Worm (Caenorhabditis elegans): ENCODE data around the gene rabn-5.

rabn-5 gene

DNA sequence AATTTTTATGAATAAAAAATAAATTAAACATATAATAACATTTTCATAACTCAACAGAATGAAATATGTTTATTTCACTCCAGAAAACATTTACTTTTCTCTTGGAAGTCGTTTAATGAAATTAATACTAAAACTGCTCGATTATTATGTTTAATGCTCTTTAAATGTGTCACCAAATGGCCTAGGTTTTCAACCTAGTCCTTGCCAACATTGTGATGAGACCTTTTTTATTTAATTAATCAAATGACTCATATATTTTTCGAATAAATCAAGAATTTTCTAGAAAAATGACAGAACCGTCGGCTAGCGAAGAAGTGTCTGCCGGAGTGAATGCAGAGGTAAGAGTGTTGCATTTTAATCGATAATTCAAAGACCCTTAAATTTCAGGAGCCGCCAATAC, at the start of gene rabn-5:
Gene rabn-5 (plus strand): TSS at position 284 of the 400 bp plus-strand sequence.
- TF ChIP-seq lin-15B (tag; optimal IDR thresholded peaks at IDR 0.05) = no peak
- peak; percentile 5 for TF ChIP-seq pha-4 (tag; optimal IDR thresholded peaks at IDR 0.05)

DNA sequence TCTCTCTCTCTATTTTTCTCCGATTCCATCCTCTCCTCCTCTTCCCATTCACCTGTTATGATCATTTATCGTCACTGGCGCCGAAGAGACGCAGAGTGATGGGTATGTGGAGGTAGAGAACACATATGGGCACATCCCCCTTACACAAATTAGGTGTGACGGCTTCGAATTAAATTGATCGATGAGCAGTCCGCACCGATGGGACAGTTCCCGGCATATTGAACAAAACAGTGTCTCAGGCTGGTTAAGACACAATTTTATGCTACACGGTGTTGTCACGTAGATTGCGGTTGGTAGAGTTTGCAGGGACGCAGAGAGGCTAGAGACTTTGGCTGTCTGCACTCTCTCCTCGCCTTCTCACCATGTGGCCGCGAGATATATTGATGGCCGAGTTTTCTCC, 49.6 kb upstream of the rabn-5 start, which contains the start of gene R12B2.7:
Gene R12B2.7 (plus strand): TSS at position 247 of the 400 bp plus-strand sequence.
- TF ChIP-seq nfya-1 (tag; optimal IDR thresholded peaks at IDR 0.05; ENCODE audit: insufficient read depth) (peak; percentile 26), fkh-10 (GFP tag; optimal IDR thresholded peaks at IDR 0.05) (no peak), pqm-1 (tag; optimal IDR thresholded peaks at IDR 0.05) (no peak), elt-2 (tag; optimal IDR thresholded peaks at IDR 0.05) (peak; percentile 12), nhr-43 (tag; optimal IDR thresholded peaks at IDR 0.05; ENCODE audit: poor library complexity, severe bottlenecking) (peak; percentile 38), lin-39 (tag; optimal IDR thresholded peaks at IDR 0.05) (no peak), ZK546.5 (tag; optimal IDR thresholded peaks at IDR 0.05) (no peak), nhr-25 (tag; optimal IDR thresholded peaks at IDR 0.05) (peak; percentile 40)

ce11 chrIII:5815932-5816331, 48.4 kb upstream of the rabn-5 start, which contains the start of gene sma-4:
TSS of gene sma-4 (plus strand) at chrIII:5816232.
- TF ChIP-seq fos-1 (tag; optimal IDR thresholded peaks at IDR 0.05) = no peak
- TF ChIP-seq elt-3 (tag; optimal IDR thresholded peaks at IDR 0.05) = no peak
- TF ChIP-seq nhr-28 (tag; optimal IDR thresholded peaks at IDR 0.05) = no peak
- no peak for TF ChIP-seq fkh-10 (GFP tag; optimal IDR thresholded peaks at IDR 0.05)
- no peak for TF ChIP-seq lin-39 (tag; optimal IDR thresholded peaks at IDR 0.05)
- no peak for TF ChIP-seq eor-1 (tag; optimal IDR thresholded peaks at IDR 0.05)
- TF ChIP-seq ZK546.5 (tag; optimal IDR thresholded peaks at IDR 0.05) = no peak
- no peak for TF ChIP-seq nhr-77 (tag; optimal IDR thresholded peaks at IDR 0.05)

ce11 chrIII:5822816-5823215, 41.5 kb upstream of the rabn-5 start:
- TF ChIP-seq nhr-237 (tag; optimal IDR thresholded peaks at IDR 0.05) (no peak), sea-2 (GFP tag; optimal IDR thresholded peaks at IDR 0.05) (no peak), aly-2 (tag; optimal IDR thresholded peaks at IDR 0.05) (no peak), R02D3.7 (tag; optimal IDR thresholded peaks at IDR 0.05) (no peak), hmg-11 (tag; optimal IDR thresholded peaks at IDR 0.05) (no peak), ceh-82 (tag; optimal IDR thresholded peaks at IDR 0.05) (no peak), eor-1 (tag; optimal IDR thresholded peaks at IDR 0.05) (no peak), elt-1 (tag; optimal IDR thresholded peaks at IDR 0.05) (no peak), unc-62 (GFP tag; optimal IDR thresholded peaks at IDR 0.05) (no peak), fos-1 (tag; optimal IDR thresholded peaks at IDR 0.05) (no peak), ceh-9 (tag; optimal IDR thresholded peaks at IDR 0.05) (no peak), lin-15B (tag; optimal IDR thresholded peaks at IDR 0.05) (no peak), nhr-67 (tag; optimal IDR thresholded peaks at IDR 0.05) (no peak), mdl-1 (tag; optimal IDR thresholded peaks at IDR 0.05) (no peak), nhr-43 (tag; optimal IDR thresholded peaks at IDR 0.05; ENCODE audit: poor library complexity, severe bottlenecking) (no peak), nhr-12 (tag; optimal IDR thresholded peaks at IDR 0.05) (no peak), skn-1 (tag; optimal IDR thresholded peaks at IDR 0.05) (no peak), nhr-23 (tag; optimal IDR thresholded peaks at IDR 0.05) (no peak)

DNA sequence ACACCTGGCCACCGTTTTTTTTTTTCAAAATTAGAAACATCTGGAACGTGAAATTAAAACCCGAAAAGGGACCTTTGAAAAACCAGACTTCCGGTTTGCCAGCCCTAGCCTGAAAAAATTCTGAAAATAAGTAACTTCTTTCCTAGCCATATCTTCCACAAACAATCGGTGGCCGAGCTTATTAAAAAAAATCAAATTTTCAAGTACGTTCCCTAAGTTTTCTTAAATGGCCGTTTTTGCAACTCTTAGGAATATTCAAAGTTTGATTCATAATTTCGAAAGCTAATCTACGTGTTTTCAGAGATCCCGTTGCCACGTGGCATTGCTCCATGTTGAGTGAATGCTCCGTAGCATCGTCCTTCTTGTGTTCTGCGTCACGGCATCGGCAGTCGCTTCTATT, 40.7 kb upstream of the rabn-5 start, which contains the start of gene R12B2.8:
Gene R12B2.8 (plus strand): TSS at position 301 of the 400 bp plus-strand sequence.
- TF ChIP-seq ceh-82 (tag; optimal IDR thresholded peaks at IDR 0.05) (no peak), unc-39 (tag; optimal IDR thresholded peaks at IDR 0.05) (no peak), ceh-16 (tag; optimal IDR thresholded peaks at IDR 0.05) (no peak), fos-1 (tag; optimal IDR thresholded peaks at IDR 0.05) (no peak), ama-1 (optimal IDR thresholded peaks at IDR 0.05) (no peak), egl-5 (tag; optimal IDR thresholded peaks at IDR 0.05) (no peak), daf-12 (tag; optimal IDR thresholded peaks at IDR 0.05) (no peak)

DNA sequence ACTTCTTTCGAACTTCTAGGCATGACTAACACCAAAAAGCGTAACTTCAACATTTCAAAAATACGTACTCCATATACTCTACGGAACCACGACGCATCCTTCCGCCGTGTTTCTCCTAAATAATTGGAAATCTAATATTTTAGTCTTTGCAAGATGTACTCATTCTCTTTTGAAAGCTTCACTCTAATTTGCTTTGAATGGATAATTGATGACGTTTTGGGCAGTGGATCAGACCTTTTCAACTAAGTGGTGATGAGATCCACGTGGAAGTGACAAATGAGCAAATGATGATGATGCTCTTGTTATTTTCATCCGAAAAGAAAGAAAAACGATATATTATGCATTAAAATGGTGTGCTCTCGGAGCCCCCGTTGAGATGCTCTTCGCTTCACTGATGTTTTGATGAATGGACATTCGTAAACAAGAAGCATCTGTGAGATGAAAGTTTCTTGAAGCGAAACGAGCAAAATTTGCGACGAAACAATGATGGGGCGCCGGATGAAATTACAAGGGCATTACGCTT, 39.8 kb upstream of the rabn-5 start:
- TF ChIP-seq ceh-82 (tag; optimal IDR thresholded peaks at IDR 0.05) (no peak), nhr-237 (tag; optimal IDR thresholded peaks at IDR 0.05) (no peak), pqm-1 (tag; optimal IDR thresholded peaks at IDR 0.05) (no peak), ceh-28 (tag; optimal IDR thresholded peaks at IDR 0.05) (no peak), R02D3.7 (tag; optimal IDR thresholded peaks at IDR 0.05) (no peak), egl-27 (tag; optimal IDR thresholded peaks at IDR 0.05) (no peak), fos-1 (tag; optimal IDR thresholded peaks at IDR 0.05) (no peak), lin-39 (tag; optimal IDR thresholded peaks at IDR 0.05) (no peak), skn-1 (tag; optimal IDR thresholded peaks at IDR 0.05) (no peak), nhr-25 (tag; optimal IDR thresholded peaks at IDR 0.05) (no peak), eor-1 (tag; optimal IDR thresholded peaks at IDR 0.05) (no peak), ZK546.5 (tag; optimal IDR thresholded peaks at IDR 0.05) (no peak), zag-1 (tag; optimal IDR thresholded peaks at IDR 0.05) (no peak), lsy-12 (tag; optimal IDR thresholded peaks at IDR 0.05) (no peak), ama-1 (optimal IDR thresholded peaks at IDR 0.05) (no peak), egl-5 (tag; optimal IDR thresholded peaks at IDR 0.05) (no peak), daf-12 (tag; optimal IDR thresholded peaks at IDR 0.05) (no peak), nhr-23 (tag; optimal IDR thresholded peaks at IDR 0.05) (no peak)
